Worm (Caenorhabditis elegans): ENCODE measurements around the gene E02H1.5.

Gene E02H1.5

DNA sequence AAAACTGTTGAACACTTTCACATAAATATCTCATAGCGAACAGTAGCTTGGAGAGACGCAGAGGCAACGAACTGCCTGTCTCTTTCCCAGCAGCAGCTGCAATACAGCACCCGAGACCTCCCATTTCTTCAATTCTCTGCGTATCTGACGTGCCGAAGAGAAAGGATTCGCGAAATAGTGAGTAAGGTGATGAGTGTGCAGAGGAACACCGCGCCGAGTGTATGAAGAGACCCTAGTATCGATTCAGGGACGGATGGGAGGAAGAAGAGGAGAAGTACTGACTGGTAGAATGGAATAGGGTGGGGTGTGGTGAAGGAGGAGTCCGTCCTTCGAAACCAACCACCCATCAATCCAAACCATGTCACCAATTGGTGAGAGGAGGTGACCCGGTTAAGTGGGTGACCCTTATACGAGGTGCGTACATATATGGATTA is 51.1 kb downstream of the E02H1.5 start (continued):
- TF ChIP-seq daf-16 (GFP tag; optimal IDR thresholded peaks at IDR 0.05) (no peak), daf-16 (tag; optimal IDR thresholded peaks at IDR 0.05) (peak; percentile 46), ceh-82 (tag; optimal IDR thresholded peaks at IDR 0.05) (no peak)

All from whole organism, L4 larva.